Fruit fly (Drosophila melanogaster) whole organism, embryonic: ENCODE data around the gene CG34269.

ENCODE experiments used
- Antp ChIP-seq: fragments of 200-800 bp; sonication (Bioruptor generic); optimal IDR thresholded peaks from 3 replicates; lab custom pipeline; 2016; ENCODE audit warnings: missing biosample characterization, missing genetic modification characterization
- Bteb2 ChIP-seq: fragments of 200-800 bp; sonication (Bioruptor generic); optimal IDR thresholded peaks from 2 replicates; lab custom pipeline; 2016; ENCODE audit warnings: missing biosample characterization, missing genetic modification characterization
- CG10431 ChIP-seq: fragments of 200-800 bp; sonication (Bioruptor generic); optimal IDR thresholded peaks from 3 replicates; lab custom pipeline; 2018; ENCODE audit warnings: missing biosample characterization, mild to moderate bottlenecking, missing genetic modification characterization
- CG10654 ChIP-seq: fragments of 200-800 bp; sonication (Bioruptor generic); optimal IDR thresholded peaks from 2 replicates; lab custom pipeline; 2016; ENCODE audit warnings: missing biosample characterization, missing genetic modification characterization
- CG12155 ChIP-seq: fragments of 200-800 bp; sonication (Bioruptor generic); optimal IDR thresholded peaks from 3 replicates; lab custom pipeline; 2016; ENCODE audit warnings: missing biosample characterization, missing genetic modification characterization
- CG13287 ChIP-seq: fragments of 200-800 bp; sonication (Bioruptor generic); IDR thresholded peaks from 2 replicates; pipeline ENCODE4 v1.3.6; 2022; ENCODE audit warnings: missing biosample characterization, missing genetic modification characterization; ENCODE audit not compliant: partially characterized antibody
- CG16815 ChIP-seq: fragments of 200-800 bp; sonication (Bioruptor generic); optimal IDR thresholded peaks from 3 replicates; lab custom pipeline; 2017; ENCODE audit warnings: missing biosample characterization, mild to moderate bottlenecking, missing genetic modification characterization
- CG17912 ChIP-seq: fragments of 200-800 bp; sonication (Bioruptor generic); optimal IDR thresholded peaks from 2 replicates; lab custom pipeline; 2018; ENCODE audit warnings: missing biosample characterization, mild to moderate bottlenecking, missing genetic modification characterization
- CG2116 ChIP-seq: fragments of 200-800 bp; sonication (Bioruptor generic); optimal IDR thresholded peaks from 3 replicates; lab custom pipeline; 2018; ENCODE audit warnings: missing biosample characterization, mild to moderate bottlenecking, missing genetic modification characterization
- CG2120 ChIP-seq: fragments of 200-800 bp; sonication (Bioruptor generic); optimal IDR thresholded peaks from 3 replicates; lab custom pipeline; 2016; ENCODE audit warnings: missing biosample characterization, missing genetic modification characterization
- CG30020 ChIP-seq: fragments of 200-800 bp; optimal IDR thresholded peaks from 2 replicates; lab custom pipeline; 2019; ENCODE audit warnings: missing biosample characterization, mild to moderate bottlenecking, missing genetic modification characterization, moderate library complexity
- CG31388 ChIP-seq: fragments of 200-800 bp; sonication (Bioruptor generic); optimal IDR thresholded peaks from 2 replicates; lab custom pipeline; 2016; ENCODE audit warnings: missing biosample characterization, missing genetic modification characterization
- CG3163 ChIP-seq: fragments of 200-800 bp; sonication (Bioruptor generic); optimal IDR thresholded peaks from 3 replicates; lab custom pipeline; 2016; ENCODE audit warnings: missing biosample characterization, missing genetic modification characterization
- CG34422 ChIP-seq: fragments of 200-800 bp; sonication (Bioruptor generic); IDR thresholded peaks from 3 replicates; pipeline ENCODE4 v1.3.6; 2022; ENCODE audit warnings: missing biosample characterization, missing genetic modification characterization
- CG4282 ChIP-seq: fragments of 200-800 bp; sonication (Bioruptor generic); optimal IDR thresholded peaks from 2 replicates; lab custom pipeline; 2016; ENCODE audit warnings: missing biosample characterization, missing genetic modification characterization
- CG4617 ChIP-seq: fragments of 200-800 bp; sonication (Bioruptor generic); optimal IDR thresholded peaks from 3 replicates; lab custom pipeline; 2016; ENCODE audit warnings: missing biosample characterization, missing genetic modification characterization, borderline replicate concordance
- CG4707 ChIP-seq: fragments of 200-800 bp; sonication (Bioruptor generic); optimal IDR thresholded peaks from 2 replicates; lab custom pipeline; 2018; ENCODE audit warnings: missing biosample characterization, mild to moderate bottlenecking, missing genetic modification characterization, moderate library complexity
- Chrac-16 ChIP-seq: fragments of 200-800 bp; sonication (Bioruptor generic); optimal IDR thresholded peaks from 3 replicates; lab custom pipeline; 2016; ENCODE audit warnings: missing biosample characterization, missing genetic modification characterization
- Dad ChIP-seq: fragments of 200-800 bp; sonication (Bioruptor generic); optimal IDR thresholded peaks from 3 replicates; lab custom pipeline; 2016; ENCODE audit warnings: missing biosample characterization, missing genetic modification characterization
- Dek ChIP-seq: fragments of 200-800 bp; sonication (Bioruptor generic); optimal IDR thresholded peaks from 3 replicates; lab custom pipeline; 2019; ENCODE audit warnings: missing biosample characterization, mild to moderate bottlenecking, missing genetic modification characterization, moderate library complexity
- Fer1 ChIP-seq: fragments of 200-800 bp; sonication (Bioruptor generic); optimal IDR thresholded peaks from 2 replicates; lab custom pipeline; 2017; ENCODE audit warnings: missing biosample characterization, mild to moderate bottlenecking, missing genetic modification characterization
- HmgD ChIP-seq: fragments of 200-800 bp; sonication (Bioruptor generic); optimal IDR thresholded peaks from 3 replicates; lab custom pipeline; 2016; ENCODE audit warnings: missing biosample characterization, missing genetic modification characterization
- Lim3 ChIP-seq: fragments of 200-800 bp; sonication (Bioruptor generic); IDR thresholded peaks from 2 replicates; pipeline ENCODE4 v1.3.6; 2022; ENCODE audit warnings: missing biosample characterization, missing genetic modification characterization
- Lpt ChIP-seq: fragments of >200 bp; optimal IDR thresholded peaks from 2 replicates; lab custom pipeline; 2018; ENCODE audit warnings: missing biosample characterization, missing genetic modification characterization
- MTF-1 ChIP-seq: fragments of 200-800 bp; sonication (Bioruptor generic); optimal IDR thresholded peaks from 2 replicates; lab custom pipeline; 2018; ENCODE audit warnings: missing biosample characterization, mild to moderate bottlenecking, missing genetic modification characterization, borderline replicate concordance
- Med ChIP-seq: fragments of 200-800 bp; sonication (Bioruptor generic); peaks from one replicate; lab custom pipeline; 2016; ENCODE audit warnings: missing biosample characterization, missing genetic modification characterization, mild to moderate bottlenecking, inconsistent platforms, moderate library complexity
- Myb ChIP-seq: fragments of 200-800 bp; sonication (Bioruptor generic); optimal IDR thresholded peaks from 2 replicates; lab custom pipeline; 2016; ENCODE audit warnings: missing biosample characterization, missing genetic modification characterization
- NC2β ChIP-seq: fragments of 200-800 bp; sonication (Bioruptor generic); optimal IDR thresholded peaks from 2 replicates; lab custom pipeline; 2016; ENCODE audit warnings: missing biosample characterization, missing genetic modification characterization
- Oaz ChIP-seq: fragments of 200-800 bp; sonication (Bioruptor generic); IDR thresholded peaks from 2 replicates; pipeline ENCODE4 v1.3.6; 2022; ENCODE audit warnings: missing biosample characterization, missing genetic modification characterization
- Sry-δ ChIP-seq: fragments of 200-800 bp; sonication (Bioruptor generic); optimal IDR thresholded peaks from 2 replicates; lab custom pipeline; 2016; ENCODE audit warnings: missing biosample characterization, missing genetic modification characterization
- al ChIP-seq: fragments of 200-800 bp; sonication (Bioruptor generic); IDR thresholded peaks from 2 replicates; pipeline ENCODE4 v1.3.6; 2022; ENCODE audit warnings: missing biosample characterization, missing genetic modification characterization
- br ChIP-seq: fragments of >200 bp; optimal IDR thresholded peaks from 2 replicates; lab custom pipeline; 2017
- cato ChIP-seq: fragments of 200-800 bp; sonication (Bioruptor generic); optimal IDR thresholded peaks from 2 replicates; lab custom pipeline; 2016; ENCODE audit warnings: missing biosample characterization, missing genetic modification characterization, borderline replicate concordance
- exex ChIP-seq: fragments of 200-800 bp; sonication (Bioruptor generic); optimal IDR thresholded peaks from 4 replicates; lab custom pipeline; 2018; ENCODE audit warnings: missing biosample characterization, mild to moderate bottlenecking, missing genetic modification characterization, moderate library complexity
- fu2 ChIP-seq: fragments of 200-800 bp; sonication (Bioruptor generic); optimal IDR thresholded peaks from 2 replicates; lab custom pipeline; 2016; ENCODE audit warnings: missing biosample characterization, missing genetic modification characterization
- gro ChIP-seq: fragments of 200-800 bp; sonication (Bioruptor generic); optimal IDR thresholded peaks from 2 replicates; lab custom pipeline; 2016; ENCODE audit warnings: missing biosample characterization, missing genetic modification characterization
- gsb ChIP-seq: fragments of 200-800 bp; sonication (Bioruptor generic); IDR thresholded peaks from 2 replicates; pipeline ENCODE4 v1.3.6; 2022; ENCODE audit warnings: missing biosample characterization, missing genetic modification characterization
- her ChIP-seq: fragments of 200-800 bp; sonication (Bioruptor generic); optimal IDR thresholded peaks from 2 replicates; lab custom pipeline; 2016; ENCODE audit warnings: missing biosample characterization, missing genetic modification characterization
- lov ChIP-seq, 2 experiments: fragments of 200-800 bp in 1 of 2; fragments of >200 bp in 1 of 2; sonication (Bioruptor generic) in 1 of 2; IDR thresholded peaks in 1 of 2; optimal IDR thresholded peaks in 1 of 2; 2 replicates in 1 of 2; 3 replicates in 1 of 2; pipeline versions ENCODE4 v1.3.6 to Lab custom; 2017 to 2022; ENCODE audit warnings: missing biosample characterization in 1 of 2, missing genetic modification characterization in 1 of 2
- luna ChIP-seq: fragments of 200-800 bp; sonication (Bioruptor generic); optimal IDR thresholded peaks from 2 replicates; lab custom pipeline; 2016; ENCODE audit warnings: missing biosample characterization, missing genetic modification characterization
- mld ChIP-seq: fragments of 200-800 bp; sonication (Bioruptor generic); IDR thresholded peaks from 3 replicates; pipeline ENCODE4 v1.3.6; 2022; ENCODE audit warnings: missing biosample characterization, missing genetic modification characterization; ENCODE audit not compliant: partially characterized antibody
- pb ChIP-seq: fragments of 200-800 bp; sonication (Bioruptor generic); optimal IDR thresholded peaks from 3 replicates; lab custom pipeline; 2016; ENCODE audit warnings: missing biosample characterization, missing genetic modification characterization
- pnt ChIP-seq: fragments of 200-800 bp; sonication (Bioruptor generic); optimal IDR thresholded peaks from 3 replicates; lab custom pipeline; 2016; ENCODE audit warnings: missing biosample characterization, missing genetic modification characterization
- sc ChIP-seq, 3 experiments: fragments of >200 bp in 2 of 3; fragments of 200-800 bp in 1 of 3; sonication (Bioruptor generic) in 1 of 3; optimal IDR thresholded peaks; 2 replicates in 2 of 3; 3 replicates in 1 of 3; lab custom pipeline; 2017; ENCODE audit warnings: mild to moderate bottlenecking in 1 of 3, missing biosample characterization in 1 of 3, missing genetic modification characterization in 1 of 3, missing genetic modification reagents in 1 of 3
- sd ChIP-seq: fragments of 200-800 bp; sonication (Bioruptor generic); optimal IDR thresholded peaks from 3 replicates; lab custom pipeline; 2018; ENCODE audit warnings: missing biosample characterization, mild to moderate bottlenecking, missing genetic modification characterization, moderate library complexity
- sim ChIP-seq: fragments of 200-800 bp; sonication (Bioruptor generic); IDR thresholded peaks from 2 replicates; pipeline ENCODE4 v1.3.6; 2022; ENCODE audit warnings: missing biosample characterization, missing genetic modification characterization
- sob ChIP-seq: fragments of 200-800 bp; sonication (Bioruptor generic); IDR thresholded peaks from 2 replicates; pipeline ENCODE4 v1.3.6; 2022; ENCODE audit warnings: missing biosample characterization, missing genetic modification characterization
- tup ChIP-seq: fragments of 200-800 bp; sonication (Bioruptor generic); optimal IDR thresholded peaks from 2 replicates; lab custom pipeline; 2016; ENCODE audit warnings: missing biosample characterization, mild to moderate bottlenecking, missing genetic modification characterization, moderate library complexity
- twi ChIP-seq: fragments of 200-800 bp; optimal IDR thresholded peaks from 2 replicates; lab custom pipeline; 2019; ENCODE audit warnings: missing biosample characterization, mild to moderate bottlenecking, missing genetic modification characterization, moderate library complexity
- unpg ChIP-seq: fragments of 200-800 bp; sonication (Bioruptor generic); optimal IDR thresholded peaks from 3 replicates; lab custom pipeline; 2018; ENCODE audit warnings: missing biosample characterization, mild to moderate bottlenecking, missing genetic modification characterization, moderate library complexity

CG34269 gene

DNA sequence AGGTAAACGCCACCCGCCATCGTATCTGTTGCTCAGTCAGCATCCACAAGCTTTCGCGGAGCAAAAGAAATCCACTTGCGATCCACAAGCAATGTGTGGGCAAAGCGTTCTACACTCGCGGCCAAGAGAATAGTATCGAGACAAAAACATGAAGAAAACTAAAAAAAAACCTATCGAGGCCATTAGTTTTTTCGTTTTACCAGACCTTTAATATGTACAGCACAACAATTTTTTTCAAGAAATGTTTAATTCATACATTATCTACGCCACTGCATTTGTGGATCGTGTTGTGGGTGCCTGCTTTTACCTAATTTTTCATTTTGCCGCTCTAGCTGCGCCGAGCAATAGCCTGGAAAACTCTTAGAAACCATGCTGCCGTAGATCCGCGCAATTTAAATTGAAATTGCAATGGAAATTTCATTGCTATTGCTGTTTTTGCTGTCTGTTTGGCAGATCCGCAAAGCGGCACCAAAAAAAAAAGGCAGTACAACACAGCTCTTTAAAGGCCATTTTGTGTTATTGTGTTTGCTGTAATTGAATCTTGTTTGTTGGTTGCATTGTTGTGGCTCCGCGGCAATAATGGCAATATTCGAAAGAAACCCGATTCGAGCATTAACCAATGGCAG is 35.0 kb downstream of the CG34269 start (continued):
- TF ChIP-seq fu2 (GFP tag; lab: Kevin White, UChicago), result no peak
- peak; percentile 74 for TF ChIP-seq sob (GFP tag; lab: Robert Waterston, UW)
- peak; percentile 74 for TF ChIP-seq unpg
- no peak for TF ChIP-seq Lim3 (GFP tag; lab: Robert Waterston, UW)
- no peak for TF ChIP-seq Oaz (GFP tag; lab: Robert Waterston, UW)
- TF ChIP-seq br, result no peak
- no peak for TF ChIP-seq CG4617
- peak; percentile 53 for TF ChIP-seq CG31388 (GFP tag; lab: Kevin White, UChicago)
- TF ChIP-seq sc (optimal IDR thresholded peaks at IDR 0.05; lab: Kevin White, UChicago), result no peak
- TF ChIP-seq sc (GFP tag; optimal IDR thresholded peaks at IDR 0.05; lab: Kevin White, UChicago), result no peak
- TF ChIP-seq CG4282, result no peak
- TF ChIP-seq lov (optimal IDR thresholded peaks at IDR 0.05; lab: Kevin White, UChicago), result no peak
- TF ChIP-seq lov (GFP tag; IDR thresholded peaks at IDR 0.05; lab: Robert Waterston, UW), result no peak
- no peak for TF ChIP-seq CG3163
- TF ChIP-seq CG17912 (GFP tag; lab: Kevin White, UChicago), result no peak
- TF ChIP-seq Bteb2 (GFP tag; lab: Kevin White, UChicago), result peak; percentile 7
- TF ChIP-seq sd (tag; lab: Kevin White, UChicago), result no peak
- TF ChIP-seq Sry-δ (GFP tag; lab: Kevin White, UChicago), result peak; percentile 11
- TF ChIP-seq HmgD, result no peak
- peak; percentile 54 for TF ChIP-seq pb (GFP tag; lab: Kevin White, UChicago)
- no peak for TF ChIP-seq CG10431
- no peak for TF ChIP-seq tup (GFP tag; lab: Kevin White, UChicago)
- TF ChIP-seq mld (GFP tag; lab: Robert Waterston, UW), result no peak
- peak; percentile 20 for TF ChIP-seq Chrac-16 (GFP tag; lab: Kevin White, UChicago)
- TF ChIP-seq luna (GFP tag; lab: Kevin White, UChicago), result no peak
- TF ChIP-seq Dek, result peak; percentile 34
- TF ChIP-seq twi (tag; lab: Kevin White, UChicago), result no peak
- peak; percentile 57 for TF ChIP-seq Antp (GFP tag; lab: Kevin White, UChicago)
- TF ChIP-seq sim (GFP tag; lab: Robert Waterston, UW), result peak; percentile 72
- TF ChIP-seq pnt, result peak; percentile 42
- peak; percentile 68; the same call in 2 of the 3 replicates for TF ChIP-seq CG34422
- peak; percentile 16 for TF ChIP-seq her
- TF ChIP-seq Myb, result peak; percentile 10
- TF ChIP-seq al (GFP tag; lab: Robert Waterston, UW), result 0 out of 2 replicates have a peak, but pooled peaks have one; percentile 25
- TF ChIP-seq gro (GFP tag; lab: Kevin White, UChicago), result peak; percentile 19
- peak; percentile 22 for TF ChIP-seq CG4707 (GFP tag; lab: Kevin White, UChicago)
- peak; percentile 36 for TF ChIP-seq CG2120
- TF ChIP-seq Fer1, result peak; percentile 71
- TF ChIP-seq cato (GFP tag; lab: Kevin White, UChicago), result peak; percentile 21
- TF ChIP-seq CG13287 (GFP tag; lab: Robert Waterston, UW), result no peak
- TF ChIP-seq exex (tag; lab: Kevin White, UChicago), result peak; percentile 1
- no peak for TF ChIP-seq CG12155
- no peak for TF ChIP-seq CG30020 (tag; lab: Kevin White, UChicago)
- peak; percentile 49; the same call in 1 of the 2 replicates for TF ChIP-seq gsb
- TF ChIP-seq CG10654, result peak; percentile 28
- peak; percentile 10 for TF ChIP-seq CG2116 (GFP tag; lab: Kevin White, UChicago)
- no peak for TF ChIP-seq MTF-1 (GFP tag; lab: Kevin White, UChicago)
- TF ChIP-seq Dad (GFP tag; lab: Kevin White, UChicago), result peak; percentile 45
- TF ChIP-seq NC2β (GFP tag; lab: Kevin White, UChicago), result peak; percentile 36
- no peak for TF ChIP-seq CG16815
- TF ChIP-seq Med (GFP tag; lab: Kevin White, UChicago), result peak; percentile 95
- TF ChIP-seq Lpt (GFP tag; lab: Kevin White, UChicago), result no peak
